Fruit fly (Drosophila melanogaster): ENCODE measurements around the gene comm.

DNA sequence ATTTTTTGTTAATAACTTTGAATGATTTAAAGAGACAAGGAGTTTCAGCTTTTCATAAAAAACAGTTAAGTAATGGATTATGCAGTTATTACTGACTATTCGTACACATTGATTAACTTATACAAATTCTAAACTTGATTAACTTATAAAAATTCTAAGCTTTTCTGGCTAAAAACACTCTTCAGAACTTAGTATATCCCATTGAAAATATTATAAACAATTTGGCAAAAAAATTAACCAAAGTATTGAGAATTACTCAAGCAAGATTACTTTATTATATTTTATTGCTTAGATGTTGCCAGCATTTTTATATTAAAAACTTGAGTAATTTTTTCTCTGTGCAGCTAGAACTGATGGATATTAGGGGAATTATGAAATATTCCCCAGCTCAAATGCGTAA is 49.2 kb upstream of the comm start:
- TF ChIP-seq CG3919 (GFP tag; optimal IDR thresholded peaks at IDR 0.05): no peak
- TF ChIP-seq CG6792 (GFP tag; optimal IDR thresholded peaks at IDR 0.05): no peak
